Worm (Caenorhabditis elegans): Measurements from ENCODE around the gene Y73C8B.2.

The Y73C8B.2 gene

DNA sequence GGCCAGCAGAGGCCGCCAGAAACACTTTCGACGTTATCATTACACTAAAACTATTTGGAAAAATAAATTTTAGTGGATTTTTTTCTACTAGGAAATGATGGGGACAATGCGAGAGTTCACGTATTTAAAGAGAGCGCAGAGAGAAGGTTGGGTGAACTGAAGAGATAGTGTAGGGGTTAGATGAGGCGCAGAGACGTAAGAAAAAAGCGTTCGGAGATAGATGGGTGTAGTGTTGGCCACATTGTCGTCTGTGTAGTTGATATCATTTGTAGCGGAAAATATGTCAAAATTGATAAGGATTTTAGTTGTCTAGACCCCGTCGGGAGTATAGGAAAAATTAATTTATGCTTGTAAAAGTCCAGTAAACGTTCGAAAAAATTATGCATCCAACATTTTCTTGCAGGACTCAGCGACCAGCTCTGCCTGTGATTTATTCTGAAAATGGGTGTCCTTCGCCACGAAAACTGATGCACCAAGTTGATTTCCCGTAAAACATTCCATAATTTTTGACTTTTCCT lies 1.7 kb downstream of the Y73C8B.2 start, which contains the start of the genes Y73C8B.3 and Y73C8B.9:
Gene Y73C8B.3, minus strand, starts transcription at position 147 of the 518 bp plus-strand sequence.
Gene Y73C8B.9, plus strand, starts transcription at position 468 of the 518 bp plus-strand sequence.
- TF ChIP-seq nhr-19 (GFP tag; conservative IDR thresholded peaks at IDR 0.05) (no peak), nhr-85 (tag) (peak; percentile 42), nhr-11 (tag; optimal IDR thresholded peaks at IDR 0.05) (no peak), efl-1 (optimal IDR thresholded peaks at IDR 0.05) (peak; percentile 9 to 11), efl-1 (GFP tag; optimal IDR thresholded peaks at IDR 0.05 in 1 of 2) (no peak), ceh-63 (GFP tag; optimal IDR thresholded peaks at IDR 0.05) (no peak), snu-23 (GFP tag; optimal IDR thresholded peaks at IDR 0.05) (peak; percentile 32), nhr-90 (tag; optimal IDR thresholded peaks at IDR 0.05; ENCODE audit: poor library complexity) (peak; percentile 33), fkh-4 (tag; optimal IDR thresholded peaks at IDR 0.05; ENCODE audit: borderline replicate concordance) (no peak), egl-13 (tag; optimal IDR thresholded peaks at IDR 0.05) (no peak), rnt-1 (tag; optimal IDR thresholded peaks at IDR 0.05) (peak; percentile 14), nhr-20 (tag; optimal IDR thresholded peaks at IDR 0.05) (peak; percentile 29), unc-98 (GFP tag; IDR thresholded peaks at IDR 0.05) (no peak), elt-2 (tag; optimal IDR thresholded peaks at IDR 0.05) (peak; percentile 73), hpl-2 (GFP tag; optimal IDR thresholded peaks at IDR 0.05) (no peak), efl-3 (GFP tag; optimal IDR thresholded peaks at IDR 0.05) (no peak), elt-3 (tag; optimal IDR thresholded peaks at IDR 0.05) (peak in 2 of 6 experiments; percentile 35 to 65), nhr-12 (tag; optimal IDR thresholded peaks at IDR 0.05) (no peak)

- TF ChIP-seq swsn-7 (tag; optimal IDR thresholded peaks at IDR 0.05) (no peak), sox-4 (tag; optimal IDR thresholded peaks at IDR 0.05) (no peak), lin-35 (GFP tag; optimal IDR thresholded peaks at IDR 0.05) (no peak), fos-1 (tag; optimal IDR thresholded peaks at IDR 0.05) (no peak), isw-1 (GFP tag; IDR thresholded peaks at IDR 0.05) (no peak), snu-23 (GFP tag; optimal IDR thresholded peaks at IDR 0.05) (no peak), lin-13 (GFP tag; optimal IDR thresholded peaks at IDR 0.05) (no peak), rnt-1 (tag; optimal IDR thresholded peaks at IDR 0.05) (no peak), mab-9 (GFP tag; IDR thresholded peaks at IDR 0.05) (no peak), elt-2 (tag; optimal IDR thresholded peaks at IDR 0.05) (no peak), alr-1 (tag; optimal IDR thresholded peaks at IDR 0.05; ENCODE audit: borderline replicate concordance) (no peak), ces-1 (GFP tag; optimal IDR thresholded peaks at IDR 0.05) (no peak), lin-14 (GFP tag; optimal IDR thresholded peaks at IDR 0.05) (no peak), pag-3 (tag; optimal IDR thresholded peaks at IDR 0.05; ENCODE audit: borderline replicate concordance, insufficient read depth) (no peak), fkh-4 (tag; optimal IDR thresholded peaks at IDR 0.05; ENCODE audit: borderline replicate concordance) (no peak), ceh-63 (GFP tag; optimal IDR thresholded peaks at IDR 0.05) (no peak)
These were observed 6.8 kb downstream of the Y73C8B.2 start, which contains the start of gene lag-2 for ce11 chrV:3188043-3188442. Gene lag-2 (plus strand): TSS chrV:3188343.

DNA sequence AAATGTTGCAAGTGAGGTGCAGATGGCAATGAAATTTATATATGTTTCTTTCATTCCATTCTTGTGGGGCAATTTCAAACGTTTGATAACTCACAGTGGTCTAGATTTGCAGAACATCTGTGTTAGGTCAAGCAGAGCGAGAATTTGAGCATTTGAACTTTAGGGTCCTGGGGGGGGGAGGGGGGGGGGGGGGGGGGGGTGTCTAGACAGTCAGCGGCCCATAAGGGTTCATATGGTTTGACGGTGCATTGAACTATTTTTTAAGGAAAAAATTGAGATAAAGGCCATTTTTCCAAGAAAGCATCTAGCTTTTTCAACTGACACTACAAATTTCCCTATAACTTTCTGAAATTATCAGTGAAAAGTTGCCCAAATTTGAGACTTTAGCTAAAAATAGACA lies 8.9 kb downstream of the Y73C8B.2 start:
- TF ChIP-seq F16B12.6 (tag; optimal IDR thresholded peaks at IDR 0.05) (no peak), jun-1 (tag; optimal IDR thresholded peaks at IDR 0.05) (no peak), lsy-2 (tag; optimal IDR thresholded peaks at IDR 0.05) (no peak), nhr-76 (tag; optimal IDR thresholded peaks at IDR 0.05) (no peak), nhr-12 (tag; optimal IDR thresholded peaks at IDR 0.05) (no peak), lir-3 (tag; optimal IDR thresholded peaks at IDR 0.05; ENCODE audit: poor library complexity) (no peak), snpc-4 (tag; optimal IDR thresholded peaks at IDR 0.05) (no peak), egl-13 (tag; optimal IDR thresholded peaks at IDR 0.05) (no peak), C34B4.2 (tag; optimal IDR thresholded peaks at IDR 0.05) (no peak), mdl-1 (tag; optimal IDR thresholded peaks at IDR 0.05) (no peak), hpl-2 (GFP tag; optimal IDR thresholded peaks at IDR 0.05) (no peak), Y116A8C.19 (tag; optimal IDR thresholded peaks at IDR 0.05; ENCODE audit: borderline replicate concordance) (no peak), nhr-47 (tag; optimal IDR thresholded peaks at IDR 0.05) (no peak), nhr-11 (tag; optimal IDR thresholded peaks at IDR 0.05) (no peak), ceh-63 (GFP tag; optimal IDR thresholded peaks at IDR 0.05) (no peak), blmp-1 (tag; optimal IDR thresholded peaks at IDR 0.05) (no peak)

Data from whole organism, L1 larva.